Worm (Caenorhabditis elegans) whole organism, L4 larva: ENCODE results near the gene nhr-3.
A peak's percentile ranks its signal among the peaks of the same experiment; 100 is the strongest.

Experiments used
- D1046.2 ChIP-seq: fragments of 200-800 bp; sonication (Bioruptor generic); IDR thresholded peaks from 2 replicates; pipeline ENCODE4 v1.3.6; 2022; ENCODE audit warnings: missing genetic modification characterization, missing compliant biosample characterization
- F26F4.8 ChIP-seq: fragments of 200-800 bp; sonication (Bioruptor generic); conservative IDR thresholded peaks from 2 replicates; pipeline ENCODE4 v1.3.6; 2022; ENCODE audit warnings: missing genetic modification characterization, missing compliant biosample characterization
- Y5F2A.4 ChIP-seq: fragments of 200-800 bp; sonication (Bioruptor generic); optimal IDR thresholded peaks from 2 replicates; lab custom pipeline; 2018; ENCODE audit warnings: mild to moderate bottlenecking, missing genetic modification characterization, missing compliant biosample characterization
- aha-1 ChIP-seq: fragments of 150-350 bp; peaks from one replicate; lab custom pipeline; 2014; ENCODE audit warnings: missing biosample characterization, missing genetic modification characterization
- aly-2 ChIP-seq: sonication (generic microtip); optimal IDR thresholded peaks from 2 replicates; lab custom pipeline; 2018; ENCODE audit warnings: missing biosample characterization, missing genetic modification characterization
- arid-1 ChIP-seq: fragments of 200-800 bp; sonication (Bioruptor generic); conservative IDR thresholded peaks from 2 replicates; pipeline ENCODE4 v1.3.6; 2022; ENCODE audit warnings: missing genetic modification reagents, missing genetic modification characterization, missing compliant biosample characterization
- ceh-82 ChIP-seq: sonication (generic microtip); optimal IDR thresholded peaks from 2 replicates; lab custom pipeline; 2017; ENCODE audit warnings: missing biosample characterization, missing genetic modification characterization
- cey-2 ChIP-seq: sonication (generic microtip); optimal IDR thresholded peaks from 3 replicates; lab custom pipeline; 2017; ENCODE audit warnings: missing genetic modification characterization, mild to moderate bottlenecking, missing compliant biosample characterization, antibody characterized with exemption, borderline replicate concordance; ENCODE audit not compliant: insufficient read depth
- ctbp-1 ChIP-seq: fragments of 200-800 bp; sonication (Bioruptor generic); IDR thresholded peaks from 2 replicates; pipeline ENCODE4 v1.3.6; 2022; ENCODE audit warnings: missing genetic modification reagents, missing genetic modification characterization, missing compliant biosample characterization
- daf-16 ChIP-seq, 3 experiments: sonication (generic microtip); optimal IDR thresholded peaks; 2 replicates each; lab custom pipeline; 2016 to 2017; ENCODE audit warnings: missing genetic modification characterization in 3 of 3, missing genetic modification reagents in 3 of 3, mild to moderate bottlenecking in 2 of 3, missing compliant biosample characterization in 2 of 3, missing biosample characterization in 1 of 3, moderate library complexity in 1 of 3
- dmd-6 ChIP-seq: fragments of 200-800 bp; sonication (Bioruptor generic); IDR thresholded peaks from 2 replicates; pipeline ENCODE4 v1.3.6; 2022; ENCODE audit warnings: missing genetic modification reagents, missing genetic modification characterization, missing compliant biosample characterization
- dve-1 ChIP-seq: sonication (generic microtip); optimal IDR thresholded peaks from 2 replicates; lab custom pipeline; 2017; ENCODE audit warnings: antibody characterized with exemption, mild to moderate bottlenecking, missing genetic modification characterization, missing compliant biosample characterization; ENCODE audit not compliant: insufficient read depth
- fkh-10 ChIP-seq: fragments of 150-350 bp; optimal IDR thresholded peaks from 2 replicates; lab custom pipeline; 2014; ENCODE audit warnings: missing biosample characterization, missing genetic modification reagents, missing genetic modification characterization
- hif-1 ChIP-seq, 2 experiments: sonication (generic microtip); optimal IDR thresholded peaks; 2 replicates each; lab custom pipeline; 2016 to 2017; ENCODE audit warnings: missing compliant biosample characterization in 2 of 2, missing genetic modification characterization in 2 of 2, missing genetic modification reagents in 2 of 2, missing genotype in 2 of 2, mild to moderate bottlenecking in 1 of 2
- hlh-11 ChIP-seq: fragments of 200-800 bp; sonication (Bioruptor generic); optimal IDR thresholded peaks from 2 replicates; lab custom pipeline; 2018; ENCODE audit warnings: mild to moderate bottlenecking, missing genetic modification characterization, missing compliant biosample characterization
- hmg-1.1 ChIP-seq: fragments of 200-800 bp; sonication (Bioruptor generic); IDR thresholded peaks from 2 replicates; pipeline ENCODE4 v1.3.6; 2022; ENCODE audit warnings: missing genetic modification reagents, missing genetic modification characterization, missing compliant biosample characterization
- jun-1 ChIP-seq: fragments of 150-350 bp; optimal IDR thresholded peaks from 2 replicates; lab custom pipeline; 2014; ENCODE audit warnings: missing biosample characterization, missing genetic modification reagents, missing genetic modification characterization
- lin-29 ChIP-seq: fragments of 200-800 bp; sonication (Bioruptor generic); IDR thresholded peaks from 2 replicates; pipeline ENCODE4 v1.3.6; 2022; ENCODE audit warnings: missing genetic modification reagents, missing genetic modification characterization, missing compliant biosample characterization
- lin-38 ChIP-seq: fragments of 200-800 bp; sonication (Bioruptor generic); IDR thresholded peaks from 2 replicates; pipeline ENCODE4 v1.3.6; 2022; ENCODE audit warnings: missing genetic modification reagents, missing genetic modification characterization, missing compliant biosample characterization
- mdl-1 ChIP-seq, 2 experiments: fragments of 150-350 bp in 1 of 2; sonication (generic microtip) in 1 of 2; optimal IDR thresholded peaks; 2 replicates each; lab custom pipeline; 2014 to 2017; ENCODE audit warnings: missing biosample characterization in 2 of 2, missing genetic modification characterization in 2 of 2
- mep-1 ChIP-seq: fragments of 150-350 bp; sonication (generic microtip); optimal IDR thresholded peaks from 3 replicates; lab custom pipeline; 2014; ENCODE audit warnings: missing biosample characterization, missing genetic modification characterization
- mxl-3 ChIP-seq: fragments of 200-800 bp; sonication (Bioruptor generic); optimal IDR thresholded peaks from 2 replicates; lab custom pipeline; 2018; ENCODE audit warnings: mild to moderate bottlenecking, missing genetic modification characterization, missing compliant biosample characterization
- nhr-10 ChIP-seq: fragments of 150-350 bp; optimal IDR thresholded peaks from 2 replicates; lab custom pipeline; 2014; ENCODE audit warnings: missing biosample characterization, missing genetic modification characterization
- nhr-102 ChIP-seq: sonication (generic microtip); optimal IDR thresholded peaks from 2 replicates; lab custom pipeline; 2016; ENCODE audit warnings: mild to moderate bottlenecking, missing genetic modification characterization, moderate library complexity, missing compliant biosample characterization
- nhr-11 ChIP-seq: fragments of 150-350 bp; optimal IDR thresholded peaks from 2 replicates; lab custom pipeline; 2014; ENCODE audit warnings: missing biosample characterization, missing genetic modification characterization
- nhr-111 ChIP-seq: fragments of 200-800 bp; sonication (Bioruptor generic); optimal IDR thresholded peaks from 2 replicates; lab custom pipeline; 2018; ENCODE audit warnings: mild to moderate bottlenecking, missing genetic modification characterization, missing compliant biosample characterization
- nhr-237 ChIP-seq: sonication (generic microtip); optimal IDR thresholded peaks from 2 replicates; lab custom pipeline; 2017; ENCODE audit warnings: missing biosample characterization, missing genetic modification characterization
- nhr-25 ChIP-seq: sonication (generic microtip); optimal IDR thresholded peaks from 2 replicates; lab custom pipeline; 2017; ENCODE audit warnings: missing genetic modification characterization, mild to moderate bottlenecking, missing compliant biosample characterization, antibody characterized with exemption, moderate library complexity, borderline replicate concordance; ENCODE audit not compliant: insufficient read depth
- nhr-28 ChIP-seq: fragments of 150-350 bp; optimal IDR thresholded peaks from 2 replicates; lab custom pipeline; 2014; ENCODE audit warnings: missing biosample characterization, missing genetic modification characterization
- nhr-48 ChIP-seq: sonication (generic microtip); optimal IDR thresholded peaks from 2 replicates; lab custom pipeline; 2016; ENCODE audit warnings: mild to moderate bottlenecking, missing genetic modification characterization, missing compliant biosample characterization
- nhr-77 ChIP-seq: fragments of 150-350 bp; optimal IDR thresholded peaks from 2 replicates; lab custom pipeline; 2014; ENCODE audit warnings: missing biosample characterization, missing genetic modification characterization
- pha-4 ChIP-seq, 2 experiments: fragments of 150-350 bp in 1 of 2; fragments of 200-800 bp in 1 of 2; sonication (Bioruptor generic) in 1 of 2; IDR thresholded peaks in 1 of 2; optimal IDR thresholded peaks in 1 of 2; 2 replicates each; pipeline versions ENCODE4 v1.3.6 to Lab custom; 2014 to 2022; ENCODE audit warnings: missing genetic modification characterization in 2 of 2, missing genetic modification reagents in 2 of 2, missing biosample characterization in 1 of 2, missing compliant biosample characterization in 1 of 2
- rbr-2 ChIP-seq: sonication (generic microtip); optimal IDR thresholded peaks from 2 replicates; lab custom pipeline; 2016; ENCODE audit warnings: missing genotype, missing genetic modification characterization, missing compliant biosample characterization
- saeg-2 ChIP-seq: fragments of 200-800 bp; sonication (Bioruptor generic); IDR thresholded peaks from 2 replicates; pipeline ENCODE4 v1.3.6; 2022; ENCODE audit warnings: missing genetic modification reagents, missing genetic modification characterization, missing compliant biosample characterization
- skn-1 ChIP-seq: fragments of 150-350 bp; optimal IDR thresholded peaks from 2 replicates; lab custom pipeline; 2014; ENCODE audit warnings: missing biosample characterization, missing genetic modification characterization
- snpc-4 ChIP-seq: fragments of 150-350 bp; optimal IDR thresholded peaks from 2 replicates; lab custom pipeline; 2014; ENCODE audit warnings: missing biosample characterization, missing genetic modification characterization
- unc-39 ChIP-seq: sonication (generic microtip); optimal IDR thresholded peaks from 2 replicates; lab custom pipeline; 2017; ENCODE audit warnings: missing biosample characterization, missing genetic modification characterization
- unc-62 ChIP-seq, 3 experiments: fragments of 150-350 bp in 1 of 3; sonication (generic microtip); optimal IDR thresholded peaks in 2 of 3; peaks in 1 of 3; 1 replicate in 1 of 3; 2 replicates in 2 of 3; lab custom pipeline; 2014 to 2017; ENCODE audit warnings: missing biosample characterization in 3 of 3, missing genetic modification characterization in 3 of 3, missing genetic modification reagents in 3 of 3, missing genotype in 1 of 3

nhr-3 gene

DNA sequence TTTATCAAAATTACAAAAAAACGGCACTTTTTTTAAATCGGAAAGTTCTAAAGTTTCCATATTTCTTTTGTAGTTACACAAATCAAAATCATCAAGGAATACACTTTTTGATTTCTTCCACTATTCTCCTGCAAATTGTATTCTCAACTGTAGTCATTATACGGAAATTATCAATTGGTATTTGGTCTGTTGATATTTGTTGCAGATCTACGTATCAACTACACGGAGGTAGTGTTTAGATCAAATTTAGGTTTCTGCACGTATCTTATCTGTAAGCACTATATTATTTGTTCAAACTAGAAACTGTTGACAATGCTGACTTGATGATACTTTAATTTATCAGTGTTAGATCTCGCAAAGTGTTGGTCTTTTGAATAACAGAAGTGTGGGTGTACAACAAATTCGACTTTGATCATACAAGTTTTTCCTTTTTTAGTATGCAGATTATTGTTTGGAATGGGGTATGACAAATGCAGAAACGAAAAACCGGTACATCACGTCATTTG is 10.0 kb downstream of the nhr-3 start:
- no peak for TF ChIP-seq nhr-237 (tag; lab: Kevin White, UChicago)
- no peak for TF ChIP-seq cey-2 (tag; lab: Kevin White, UChicago)
- no peak for TF ChIP-seq snpc-4 (tag; lab: Kevin White, UChicago)
- TF ChIP-seq mdl-1 (tag; optimal IDR thresholded peaks at IDR 0.05; lab: Kevin White, UChicago), result no peak
- no peak for TF ChIP-seq skn-1 (tag; lab: Kevin White, UChicago)
- TF ChIP-seq nhr-25 (tag; lab: Kevin White, UChicago), result no peak
- TF ChIP-seq dmd-6 (GFP tag; lab: Robert Waterston, UW), result 0 out of 2 replicates have a peak, but pooled peaks have one; percentile 13
- no peak for TF ChIP-seq lin-38 (GFP tag; lab: Robert Waterston, UW)
- TF ChIP-seq Y5F2A.4 (GFP tag; lab: Kevin White, UChicago), result no peak
- TF ChIP-seq arid-1 (GFP tag; lab: Robert Waterston, UW), result no peak
- TF ChIP-seq dve-1 (tag; lab: Kevin White, UChicago), result peak; percentile 16
- no peak for TF ChIP-seq hmg-1.1 (GFP tag; lab: Robert Waterston, UW)
- no peak for TF ChIP-seq daf-16 (GFP tag; optimal IDR thresholded peaks at IDR 0.05; lab: Kevin White, UChicago)
- peak; percentile 75 for TF ChIP-seq daf-16 (tag; optimal IDR thresholded peaks at IDR 0.05; lab: Kevin White, UChicago)
- peak in 1 of 2 experiments; percentile 76 for TF ChIP-seq hif-1 (tag; optimal IDR thresholded peaks at IDR 0.05; lab: Kevin White, UChicago)
- TF ChIP-seq nhr-28, result peak; percentile 96
- no peak for TF ChIP-seq mep-1 (tag; lab: Kevin White, UChicago)
- TF ChIP-seq rbr-2 (tag; lab: Kevin White, UChicago), result no peak
- TF ChIP-seq fkh-10 (GFP tag; lab: Kevin White, UChicago), result no peak
- TF ChIP-seq aha-1 (tag; lab: Kevin White, UChicago), result no peak
- TF ChIP-seq nhr-102 (tag; lab: Kevin White, UChicago), result no peak
- TF ChIP-seq ceh-82 (tag; lab: Kevin White, UChicago), result no peak

ce11 chrX:14571277-14571676 is 13.0 kb downstream of the nhr-3 start:
- TF ChIP-seq nhr-237 (tag; lab: Kevin White, UChicago) (no peak), aha-1 (tag; lab: Kevin White, UChicago) (peak; percentile 70), nhr-25 (tag; lab: Kevin White, UChicago) (no peak), skn-1 (tag; lab: Kevin White, UChicago) (no peak), nhr-48 (tag; lab: Kevin White, UChicago) (no peak)

DNA sequence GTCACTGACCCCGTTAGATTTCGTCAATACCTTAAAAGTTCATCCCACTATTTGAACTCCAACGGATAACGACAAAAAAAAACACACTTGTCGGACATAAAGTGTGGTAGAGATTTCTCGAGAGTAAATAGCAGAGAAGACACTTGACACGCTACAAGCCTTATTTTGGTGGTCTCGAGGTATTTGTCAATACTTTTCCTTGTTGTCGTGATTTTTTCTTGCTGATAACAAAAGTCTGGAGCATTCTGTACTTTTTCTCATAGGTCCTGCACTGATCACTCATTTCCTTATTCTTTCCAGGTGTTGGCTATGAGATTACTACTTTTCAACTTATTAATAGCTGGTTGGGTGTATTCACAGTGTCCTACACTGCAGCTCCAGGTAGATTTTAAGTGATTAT is 14.1 kb downstream of the nhr-3 start, which contains the start of gene lron-1:
TSS of gene lron-1 (plus strand) at position 301 of the 400 bp plus-strand sequence.
- no peak for TF ChIP-seq aly-2 (tag; lab: Kevin White, UChicago)
- TF ChIP-seq pha-4 (GFP tag; IDR thresholded peaks at IDR 0.05; lab: Robert Waterston, UW), result no peak
- TF ChIP-seq pha-4 (tag; optimal IDR thresholded peaks at IDR 0.05; lab: Kevin White, UChicago), result peak; percentile 5
- TF ChIP-seq fkh-10 (GFP tag; lab: Kevin White, UChicago), result no peak

DNA sequence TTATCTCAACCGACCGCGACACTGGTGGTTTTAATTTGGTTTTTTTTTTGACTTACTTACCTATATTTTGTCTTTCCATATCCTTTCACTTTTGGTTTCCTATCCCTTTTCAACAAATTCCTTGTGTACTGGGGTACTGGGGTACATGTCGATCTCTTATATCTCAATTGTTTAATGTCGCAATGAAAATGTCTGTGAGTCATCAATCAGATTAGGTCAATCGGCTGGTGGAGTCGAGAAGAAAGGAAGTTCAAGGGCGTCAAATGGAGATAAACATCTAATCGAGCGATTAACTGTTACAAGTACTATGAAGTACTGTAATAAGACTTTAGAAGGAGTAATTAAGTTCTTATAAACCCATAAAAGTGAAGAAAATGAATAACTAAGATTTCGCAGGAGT is 17.6 kb downstream of the nhr-3 start:
- TF ChIP-seq mxl-3 (GFP tag; lab: Kevin White, UChicago) (no peak), unc-62 (GFP tag; optimal IDR thresholded peaks at IDR 0.05 in 1 of 2; lab: Kevin White, UChicago) (peak in 1 of 2 experiments; percentile 86), unc-62 (tag; optimal IDR thresholded peaks at IDR 0.05; lab: Kevin White, UChicago) (no peak), nhr-25 (tag; lab: Kevin White, UChicago) (peak; percentile 55), aha-1 (tag; lab: Kevin White, UChicago) (peak; percentile 18), nhr-28 (peak; percentile 29), dmd-6 (GFP tag; lab: Robert Waterston, UW) (no peak)
- TF ChIP-seq, all 104 proteins: peak for 4

DNA sequence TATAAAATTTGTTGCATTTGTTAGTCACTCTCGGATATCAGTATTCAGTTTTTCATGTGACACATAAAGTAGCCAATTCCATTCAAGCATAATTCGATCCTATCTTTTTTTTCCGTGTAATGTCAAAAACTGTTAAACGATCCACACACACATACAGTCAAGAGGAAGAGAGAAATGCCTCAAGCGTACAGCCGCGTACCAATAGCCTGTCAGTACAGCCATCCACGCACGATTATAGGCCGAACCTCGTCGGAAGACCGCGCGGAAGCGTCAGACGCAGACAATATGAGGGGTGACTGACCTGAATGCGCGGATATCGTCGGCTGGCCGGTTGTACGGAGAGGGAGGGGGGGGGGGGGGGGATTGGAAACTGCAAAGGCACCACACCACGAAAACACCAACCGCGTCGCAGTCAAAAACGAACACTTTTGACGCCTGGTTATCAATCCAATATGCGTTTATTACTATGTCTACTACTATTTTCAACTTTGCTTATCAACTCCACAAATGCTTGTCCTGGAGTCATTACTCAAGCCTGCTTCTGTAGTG is 19.3 kb downstream of the nhr-3 start, which contains the start of gene let-4:
TSS of gene let-4 (plus strand) at position 357 of the 549 bp plus-strand sequence.
- no peak for TF ChIP-seq nhr-10 (tag; lab: Kevin White, UChicago)
- TF ChIP-seq unc-62 (GFP tag; optimal IDR thresholded peaks at IDR 0.05 in 1 of 2; lab: Kevin White, UChicago), result peak in 1 of 2 experiments; percentile 95
- no peak for TF ChIP-seq unc-62 (tag; optimal IDR thresholded peaks at IDR 0.05; lab: Kevin White, UChicago)
- TF ChIP-seq ctbp-1 (GFP tag; lab: Robert Waterston, UW), result no peak
- no peak for TF ChIP-seq dve-1 (tag; lab: Kevin White, UChicago)
- TF ChIP-seq hlh-11, result peak; percentile 37
- no peak for TF ChIP-seq nhr-111 (GFP tag; lab: Kevin White, UChicago)
- no peak for TF ChIP-seq F26F4.8
- TF ChIP-seq D1046.2 (GFP tag; lab: Robert Waterston, UW), result no peak
- no peak for TF ChIP-seq saeg-2 (GFP tag; lab: Robert Waterston, UW)
- no peak for TF ChIP-seq skn-1 (tag; lab: Kevin White, UChicago)
- no peak for TF ChIP-seq nhr-11
- TF ChIP-seq unc-39 (tag; lab: Kevin White, UChicago), result no peak
- TF ChIP-seq jun-1 (tag; lab: Kevin White, UChicago), result no peak
- TF ChIP-seq lin-29 (GFP tag; lab: Robert Waterston, UW), result no peak
- no peak for TF ChIP-seq ceh-82 (tag; lab: Kevin White, UChicago)
- no peak for TF ChIP-seq nhr-237 (tag; lab: Kevin White, UChicago)
- TF ChIP-seq nhr-77 (tag; lab: Kevin White, UChicago), result no peak
